Worm (Caenorhabditis elegans): ENCODE results near the gene R02D5.4.

The R02D5.4 gene

ce11 chrV:14484582-14484981 lies at the start of gene R02D5.4:
Gene R02D5.4, minus strand, starts transcription at chrV:14484682.
- TF ChIP-seq him-1 (tag; optimal IDR thresholded peaks at IDR 0.05) (no peak), W03F9.2 (tag; optimal IDR thresholded peaks at IDR 0.05) (no peak), dao-5 (tag; optimal IDR thresholded peaks at IDR 0.05) (no peak)

ce11 chrV:14532374-14532773 lies 47.9 kb upstream of the R02D5.4 start:
- TF ChIP-seq him-1 (tag; optimal IDR thresholded peaks at IDR 0.05) (no peak), dao-5 (tag; optimal IDR thresholded peaks at IDR 0.05) (no peak), W03F9.2 (tag; optimal IDR thresholded peaks at IDR 0.05) (no peak)

- TF ChIP-seq W03F9.2 (tag; optimal IDR thresholded peaks at IDR 0.05) (no peak), him-1 (tag; optimal IDR thresholded peaks at IDR 0.05) (no peak), dao-5 (tag; optimal IDR thresholded peaks at IDR 0.05) (no peak)
These were observed 46.3 kb upstream of the R02D5.4 start, which contains the start of gene kcnl-4 for ce11 chrV:14530813-14531212. Gene kcnl-4, plus strand, starts transcription at chrV:14531113.

- TF ChIP-seq dao-5 (tag; optimal IDR thresholded peaks at IDR 0.05) (no peak), W03F9.2 (tag; optimal IDR thresholded peaks at IDR 0.05) (no peak), him-1 (tag; optimal IDR thresholded peaks at IDR 0.05) (no peak)
These were observed 42.7 kb upstream of the R02D5.4 start for ce11 chrV:14527210-14527609.

- TF ChIP-seq him-1 (tag; optimal IDR thresholded peaks at IDR 0.05), result no peak
- TF ChIP-seq dao-5 (tag; optimal IDR thresholded peaks at IDR 0.05), result no peak
- TF ChIP-seq W03F9.2 (tag; optimal IDR thresholded peaks at IDR 0.05), result no peak
These were observed 40.6 kb upstream of the R02D5.4 start, which contains the start of gene hda-1 for ce11 chrV:14525089-14525488. Gene hda-1, plus strand, starts transcription at chrV:14525389.

ce11 chrV:14523788-14524582 lies 39.5 kb upstream of the R02D5.4 start, which contains the start of gene ril-1:
Gene ril-1, minus strand, starts transcription at chrV:14524129.
- TF ChIP-seq W03F9.2 (tag; optimal IDR thresholded peaks at IDR 0.05) (peak; percentile 50), dao-5 (tag; optimal IDR thresholded peaks at IDR 0.05) (no peak), him-1 (tag; optimal IDR thresholded peaks at IDR 0.05) (no peak)

ce11 chrV:14523105-14523504 lies 38.6 kb upstream of the R02D5.4 start, which contains the start of gene C53A5.2:
Gene C53A5.2, minus strand, starts transcription at chrV:14523205.
- TF ChIP-seq dao-5 (tag; optimal IDR thresholded peaks at IDR 0.05), result no peak
- TF ChIP-seq him-1 (tag; optimal IDR thresholded peaks at IDR 0.05), result no peak
- no peak for TF ChIP-seq W03F9.2 (tag; optimal IDR thresholded peaks at IDR 0.05)

- no peak for TF ChIP-seq dao-5 (tag; optimal IDR thresholded peaks at IDR 0.05)
- TF ChIP-seq W03F9.2 (tag; optimal IDR thresholded peaks at IDR 0.05), result no peak
- TF ChIP-seq him-1 (tag; optimal IDR thresholded peaks at IDR 0.05), result no peak
These were observed 38.0 kb upstream of the R02D5.4 start, which contains the start of gene C53A5.16 for ce11 chrV:14522514-14522913. Gene C53A5.16, minus strand, starts transcription at chrV:14522614.

ce11 chrV:14521000-14521399 lies 36.5 kb upstream of the R02D5.4 start, which contains the start of gene C53A5.17:
Gene C53A5.17, minus strand, starts transcription at chrV:14521100.
- no peak for TF ChIP-seq W03F9.2 (tag; optimal IDR thresholded peaks at IDR 0.05)
- no peak for TF ChIP-seq him-1 (tag; optimal IDR thresholded peaks at IDR 0.05)
- TF ChIP-seq dao-5 (tag; optimal IDR thresholded peaks at IDR 0.05), result no peak

ce11 chrV:14519268-14519667 lies 34.8 kb upstream of the R02D5.4 start, which contains the start of gene R02D5.8:
Gene R02D5.8, minus strand, starts transcription at chrV:14519368.
- no peak for TF ChIP-seq him-1 (tag; optimal IDR thresholded peaks at IDR 0.05)
- TF ChIP-seq dao-5 (tag; optimal IDR thresholded peaks at IDR 0.05), result no peak
- TF ChIP-seq W03F9.2 (tag; optimal IDR thresholded peaks at IDR 0.05), result no peak

- no peak for TF ChIP-seq W03F9.2 (tag; optimal IDR thresholded peaks at IDR 0.05)
- TF ChIP-seq him-1 (tag; optimal IDR thresholded peaks at IDR 0.05), result no peak
- TF ChIP-seq dao-5 (tag; optimal IDR thresholded peaks at IDR 0.05), result no peak
These were observed 33.5 kb upstream of the R02D5.4 start, which contains the start of gene R02D5.6 for ce11 chrV:14518010-14518409. Gene R02D5.6, minus strand, starts transcription at chrV:14518110.

- TF ChIP-seq him-1 (tag; optimal IDR thresholded peaks at IDR 0.05), result no peak
- no peak for TF ChIP-seq W03F9.2 (tag; optimal IDR thresholded peaks at IDR 0.05)
- TF ChIP-seq dao-5 (tag; optimal IDR thresholded peaks at IDR 0.05), result no peak
These were observed 26.3 kb upstream of the R02D5.4 start, which contains the start of gene R02D5.9 for ce11 chrV:14510746-14511145. Gene R02D5.9, minus strand, starts transcription at chrV:14511123.

- TF ChIP-seq dao-5 (tag; optimal IDR thresholded peaks at IDR 0.05) (no peak), him-1 (tag; optimal IDR thresholded peaks at IDR 0.05) (no peak), W03F9.2 (tag; optimal IDR thresholded peaks at IDR 0.05) (no peak)
These were observed 24.1 kb upstream of the R02D5.4 start for ce11 chrV:14508556-14508955.

- no peak for TF ChIP-seq him-1 (tag; optimal IDR thresholded peaks at IDR 0.05)
- no peak for TF ChIP-seq dao-5 (tag; optimal IDR thresholded peaks at IDR 0.05)
- TF ChIP-seq W03F9.2 (tag; optimal IDR thresholded peaks at IDR 0.05), result no peak
These were observed 23.6 kb upstream of the R02D5.4 start, which contains the start of gene R02D5.1 for ce11 chrV:14508005-14508521. Gene R02D5.1, plus strand, starts transcription at chrV:14508249.

Measured in whole organism, L4/young adult.